Worm (Caenorhabditis elegans) whole organism, L1 larva: ENCODE data around the gene gldi-10.
A peak's percentile ranks its signal among the peaks of the same experiment; 100 is the strongest.

Experiments used
- C34B4.2 ChIP-seq: sonication (generic microtip); optimal IDR thresholded peaks from 2 replicates; lab custom pipeline; 2017; ENCODE audit warnings: mild to moderate bottlenecking, missing genetic modification characterization, missing compliant biosample characterization
- alr-1 ChIP-seq: fragments of 200-800 bp; sonication (Bioruptor generic); optimal IDR thresholded peaks from 2 replicates; lab custom pipeline; 2018; ENCODE audit warnings: borderline replicate concordance, mild to moderate bottlenecking, missing genetic modification characterization, missing compliant biosample characterization
- aly-2 ChIP-seq: fragments of 150-350 bp; optimal IDR thresholded peaks from 2 replicates; lab custom pipeline; 2014; ENCODE audit warnings: missing biosample characterization, missing genetic modification characterization
- ceh-82 ChIP-seq, 3 experiments: fragments of 150-350 bp in 1 of 3; sonication (generic microtip) in 2 of 3; optimal IDR thresholded peaks; 2 replicates each; lab custom pipeline; 2014 to 2017; ENCODE audit warnings: missing biosample characterization in 3 of 3, missing genetic modification characterization in 3 of 3
- dpl-1 ChIP-seq, 3 experiments: fragments of 150-350 bp in 2 of 3; sonication (generic microtip) in 1 of 3; optimal IDR thresholded peaks; 2 replicates each; lab custom pipeline; 2014 to 2017; ENCODE audit warnings: missing biosample characterization in 3 of 3, missing genetic modification characterization in 3 of 3, missing genetic modification reagents in 3 of 3
- egl-27 ChIP-seq, 2 experiments: fragments of 150-350 bp in 1 of 2; sonication (generic microtip); optimal IDR thresholded peaks; 3 replicates each; lab custom pipeline; 2017 to 2018; ENCODE audit warnings: missing biosample characterization in 2 of 2, missing genetic modification characterization in 2 of 2, missing genetic modification reagents in 2 of 2
- hlh-17 ChIP-seq: fragments of 200-800 bp; sonication (Bioruptor generic); optimal IDR thresholded peaks from 2 replicates; lab custom pipeline; 2018; ENCODE audit warnings: missing genetic modification characterization, mild to moderate bottlenecking, missing compliant biosample characterization, moderate library complexity, borderline replicate concordance
- lin-15B ChIP-seq: fragments of 150-350 bp; sonication (generic microtip); optimal IDR thresholded peaks from 3 replicates; lab custom pipeline; 2014; ENCODE audit warnings: missing biosample characterization, missing genetic modification characterization
- lin-35 ChIP-seq, 2 experiments: fragments of 150-350 bp; optimal IDR thresholded peaks; 2 replicates each; lab custom pipeline; 2014; ENCODE audit warnings: missing biosample characterization in 2 of 2, missing genetic modification characterization in 2 of 2, missing genetic modification reagents in 2 of 2
- nhr-11 ChIP-seq: fragments of 150-350 bp; optimal IDR thresholded peaks from 2 replicates; lab custom pipeline; 2014; ENCODE audit warnings: missing biosample characterization, missing genetic modification characterization
- pax-3 ChIP-seq: fragments of 200-800 bp; sonication (Bioruptor generic); optimal IDR thresholded peaks from 2 replicates; lab custom pipeline; 2018; ENCODE audit warnings: mild to moderate bottlenecking, missing genetic modification characterization, moderate library complexity, missing compliant biosample characterization
- unc-62 ChIP-seq: fragments of 150-350 bp; optimal IDR thresholded peaks from 2 replicates; lab custom pipeline; 2014; ENCODE audit warnings: missing biosample characterization, missing genetic modification reagents, missing genetic modification characterization
- unc-86 ChIP-seq: sonication (generic microtip); optimal IDR thresholded peaks from 2 replicates; lab custom pipeline; 2016; ENCODE audit warnings: missing genetic modification characterization, missing compliant biosample characterization
- zag-1 ChIP-seq: fragments of 150-350 bp; optimal IDR thresholded peaks from 2 replicates; lab custom pipeline; 2014; ENCODE audit warnings: missing biosample characterization, missing genetic modification characterization

DNA sequence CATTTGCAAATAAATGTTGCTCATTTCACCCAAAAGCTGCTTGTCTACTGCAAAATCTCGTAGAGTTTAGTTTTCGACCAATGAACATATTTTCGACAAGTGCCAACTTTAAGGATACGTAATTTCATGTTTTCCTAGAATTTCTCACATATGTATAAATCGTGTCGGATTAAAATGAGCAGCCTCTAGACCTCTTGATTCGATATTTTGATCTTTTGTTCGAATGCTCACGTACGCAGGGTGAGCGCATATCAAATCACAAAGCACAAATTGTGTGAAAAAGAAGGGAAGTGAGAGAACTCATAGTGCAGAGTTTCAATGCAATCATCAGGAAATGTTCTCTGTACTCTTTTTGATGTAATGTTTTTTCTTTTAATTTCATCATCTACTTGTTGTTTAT is 35.5 kb upstream of the gldi-10 start:
- TF ChIP-seq egl-27 (tag; optimal IDR thresholded peaks at IDR 0.05; lab: Kevin White, UChicago) (no peak), unc-62 (GFP tag; lab: Kevin White, UChicago) (no peak), lin-35 (GFP tag; optimal IDR thresholded peaks at IDR 0.05; lab: Kevin White, UChicago) (no peak), unc-86 (tag; lab: Kevin White, UChicago) (no peak), nhr-11 (no peak), C34B4.2 (no peak), zag-1 (tag; lab: Kevin White, UChicago) (no peak), pax-3 (tag; lab: Kevin White, UChicago) (peak; percentile 13), alr-1 (no peak), ceh-82 (tag; optimal IDR thresholded peaks at IDR 0.05; lab: Kevin White, UChicago) (no peak), lin-15B (tag; lab: Kevin White, UChicago) (no peak), dpl-1 (GFP tag; optimal IDR thresholded peaks at IDR 0.05; lab: Kevin White, UChicago) (no peak), aly-2 (tag; lab: Kevin White, UChicago) (no peak), hlh-17 (GFP tag; lab: Kevin White, UChicago) (no peak)
